1 fruit fly cellular context compared by ENCODE assay signal in genomic region chr3L:4541573-4542371, dm6.
TF ChIP-seq lines count a peak whose summit lies in the region.

CG11357 (plus strand) TSS chr3L:4542051.

TF ChIP-seq in whole organism, embryonic, 481 proteins besides CTCF, POLR2A, EP300 and RAD21 (continued from another document):
- peak; percentile 96 for TF ChIP-seq dimm (GFP tag; IDR thresholded peaks at IDR 0.05; lab: Robert Waterston, UW)
- peak in 1 of 2 experiments; percentile 97 for TF ChIP-seq Eip74EF (GFP tag; optimal IDR thresholded peaks at IDR 0.05; lab: Kevin White, UChicago)
- peak; percentile 97 for TF ChIP-seq CG6765 (GFP tag; optimal IDR thresholded peaks at IDR 0.05; lab: Kevin White, UChicago)
- peak; percentile 59 for TF ChIP-seq CG8089 (GFP tag; optimal IDR thresholded peaks at IDR 0.05; lab: Kevin White, UChicago)
- TF ChIP-seq Myb (GFP tag; optimal IDR thresholded peaks at IDR 0.05; lab: Kevin White, UChicago) = peak; percentile 67
- TF ChIP-seq CG11093 (GFP tag; IDR thresholded peaks at IDR 0.05; lab: Robert Waterston, UW) = peak; percentile 98
- peak; percentile 88 for TF ChIP-seq CG30431 (GFP tag; optimal IDR thresholded peaks at IDR 0.05; lab: Kevin White, UChicago)
- peak; percentile 99 for TF ChIP-seq Rfx (GFP tag; IDR thresholded peaks at IDR 0.05; lab: Robert Waterston, UW)
- TF ChIP-seq ttk (GFP tag; IDR thresholded peaks at IDR 0.05; lab: Robert Waterston, UW) = peak; percentile 98
- TF ChIP-seq repo (GFP tag; optimal IDR thresholded peaks at IDR 0.05; lab: Kevin White, UChicago) = peak; percentile 73
- peak; percentile 98 for TF ChIP-seq esg (GFP tag; conservative IDR thresholded peaks at IDR 0.05; lab: Robert Waterston, UW)
- no peak for TF ChIP-seq Tbp (GFP tag; optimal IDR thresholded peaks at IDR 0.05; lab: Kevin White, UChicago)
- TF ChIP-seq CG6254 (GFP tag; optimal IDR thresholded peaks at IDR 0.05; lab: Kevin White, UChicago) = peak; percentile 95
- TF ChIP-seq ci (GFP tag; IDR thresholded peaks at IDR 0.05; lab: Robert Waterston, UW) = peak; percentile 99
- TF ChIP-seq nom (GFP tag; optimal IDR thresholded peaks at IDR 0.05; lab: Kevin White, UChicago) = peak; percentile 98
- TF ChIP-seq Meics (GFP tag; optimal IDR thresholded peaks at IDR 0.05; lab: Kevin White, UChicago) = peak; percentile 98
- TF ChIP-seq CG4360 (GFP tag; IDR thresholded peaks at IDR 0.05; lab: Robert Waterston, UW) = peak; percentile 86
- peak; percentile 93 for TF ChIP-seq Six4 (GFP tag; optimal IDR thresholded peaks at IDR 0.05; lab: Kevin White, UChicago)
- peak; percentile 99 for TF ChIP-seq CG7372 (GFP tag; IDR thresholded peaks at IDR 0.05; lab: Robert Waterston, UW)
- peak; percentile 98 for TF ChIP-seq sqz (GFP tag; optimal IDR thresholded peaks at IDR 0.05; lab: Kevin White, UChicago)
- TF ChIP-seq CG31441 (GFP tag; IDR thresholded peaks at IDR 0.05; lab: Robert Waterston, UW) = peak; percentile 98
- TF ChIP-seq nau (GFP tag; optimal IDR thresholded peaks at IDR 0.05; lab: Kevin White, UChicago) = peak; percentile 92
- peak; percentile 97 for TF ChIP-seq CG2875 (GFP tag; optimal IDR thresholded peaks at IDR 0.05; lab: Kevin White, UChicago)
- peak; percentile 99 for TF ChIP-seq stc (GFP tag; IDR thresholded peaks at IDR 0.05; lab: Robert Waterston, UW)
- peak; percentile 99 for TF ChIP-seq Sox102F (GFP tag; optimal IDR thresholded peaks at IDR 0.05; lab: Kevin White, UChicago)
- TF ChIP-seq CG6854 (GFP tag; optimal IDR thresholded peaks at IDR 0.05; lab: Kevin White, UChicago) = peak; percentile 96
- peak; percentile 87 for TF ChIP-seq Adf1 (GFP tag; IDR thresholded peaks at IDR 0.05; lab: Robert Waterston, UW)
- peak; percentile 92 for TF ChIP-seq CG10654 (GFP tag; optimal IDR thresholded peaks at IDR 0.05; lab: Kevin White, UChicago)
- TF ChIP-seq zen (tag; optimal IDR thresholded peaks at IDR 0.05; lab: Kevin White, UChicago) = peak; percentile 98
- TF ChIP-seq CG8765 (GFP tag; IDR thresholded peaks at IDR 0.05; lab: Robert Waterston, UW) = peak; percentile 97
- TF ChIP-seq Bdp1 (GFP tag; optimal IDR thresholded peaks at IDR 0.05; lab: Kevin White, UChicago) = peak; percentile 69
- peak; percentile 53 for TF ChIP-seq CG8944 (GFP tag; optimal IDR thresholded peaks at IDR 0.05; lab: Kevin White, UChicago)
- TF ChIP-seq CG1529 (GFP tag; optimal IDR thresholded peaks at IDR 0.05; lab: Kevin White, UChicago) = peak; percentile 96
- peak; percentile 64 for TF ChIP-seq NC2β (GFP tag; optimal IDR thresholded peaks at IDR 0.05; lab: Kevin White, UChicago)
- peak; percentile 92 for TF ChIP-seq CG15011 (GFP tag; optimal IDR thresholded peaks at IDR 0.05; lab: Kevin White, UChicago)
- TF ChIP-seq rib (GFP tag; IDR thresholded peaks at IDR 0.05; lab: Robert Waterston, UW) = peak; percentile 99
